Worm (Caenorhabditis elegans) whole organism, young adult: ENCODE results near the gene zgpa-1.

Source experiments
- B0019.2 ChIP-seq: fragments of 200-800 bp; sonication (Bioruptor generic); conservative IDR thresholded peaks from 2 replicates; pipeline ENCODE4 v1.3.6; 2022; ENCODE audit warnings: missing genetic modification reagents, missing genetic modification characterization, missing compliant biosample characterization
- B0035.1 ChIP-seq: sonication (generic microtip); optimal IDR thresholded peaks from 2 replicates; lab custom pipeline; 2016; ENCODE audit warnings: missing genetic modification characterization, mild to moderate bottlenecking, missing compliant biosample characterization, missing genotype, missing genetic modification reagents
- B0336.3 ChIP-seq: fragments of 200-800 bp; sonication (Bioruptor generic); IDR thresholded peaks from 2 replicates; pipeline ENCODE4 v1.3.6; 2022; ENCODE audit warnings: missing genetic modification characterization, missing compliant biosample characterization
- C06A6.2 ChIP-seq: fragments of 200-800 bp; sonication (Bioruptor generic); conservative IDR thresholded peaks from 2 replicates; pipeline ENCODE4 v1.3.6; 2022; ENCODE audit warnings: missing genetic modification characterization, missing compliant biosample characterization
- C17E4.6 ChIP-seq: fragments of 200-800 bp; sonication (Bioruptor generic); IDR thresholded peaks from 2 replicates; pipeline ENCODE4 v1.3.6; 2022; ENCODE audit warnings: missing genetic modification reagents, missing genetic modification characterization, missing compliant biosample characterization
- F23B12.7 ChIP-seq: sonication (generic microtip); optimal IDR thresholded peaks from 2 replicates; lab custom pipeline; 2017; ENCODE audit warnings: missing genetic modification characterization, mild to moderate bottlenecking, missing compliant biosample characterization, antibody characterized with exemption, moderate library complexity; ENCODE audit not compliant: insufficient read depth
- F33H1.4 ChIP-seq: fragments of 200-800 bp; sonication (Bioruptor generic); IDR thresholded peaks from 2 replicates; pipeline ENCODE4 v1.3.6; 2022; ENCODE audit warnings: missing genetic modification reagents, missing genetic modification characterization, missing compliant biosample characterization
- F39B2.1 ChIP-seq: fragments of 200-800 bp; sonication (Bioruptor generic); IDR thresholded peaks from 2 replicates; pipeline ENCODE4 v1.3.6; 2022; ENCODE audit warnings: missing genetic modification reagents, missing genetic modification characterization, missing compliant biosample characterization
- F52B5.7 ChIP-seq: sonication (generic microtip); optimal IDR thresholded peaks from 2 replicates; lab custom pipeline; 2016; ENCODE audit warnings: mild to moderate bottlenecking, missing genetic modification characterization, missing compliant biosample characterization
- F57A8.1 ChIP-seq: fragments of 200-800 bp; sonication (Bioruptor generic); optimal IDR thresholded peaks from 2 replicates; lab custom pipeline; 2018; ENCODE audit warnings: mild to moderate bottlenecking, missing genetic modification characterization, moderate library complexity, missing compliant biosample characterization
- K12H6.12 ChIP-seq: fragments of 200-800 bp; sonication (Bioruptor generic); optimal IDR thresholded peaks from 2 replicates; lab custom pipeline; 2018; ENCODE audit warnings: mild to moderate bottlenecking, missing genetic modification characterization, missing compliant biosample characterization
- T07F8.4 ChIP-seq: sonication (generic microtip); optimal IDR thresholded peaks from 2 replicates; lab custom pipeline; 2016; ENCODE audit warnings: mild to moderate bottlenecking, missing genetic modification characterization, moderate library complexity, missing compliant biosample characterization
- Y53G8AR.9 ChIP-seq: fragments of 200-800 bp; sonication (Bioruptor generic); conservative IDR thresholded peaks from 2 replicates; pipeline ENCODE4 v1.3.6; 2022; ENCODE audit warnings: missing genetic modification reagents, missing genetic modification characterization, missing compliant biosample characterization
- Y56A3A.18 ChIP-seq: fragments of 200-800 bp; sonication (Bioruptor generic); IDR thresholded peaks from 2 replicates; pipeline ENCODE4 v1.3.6; 2022; ENCODE audit warnings: missing genetic modification reagents, missing genetic modification characterization, missing compliant biosample characterization
- aptf-2 ChIP-seq: fragments of 200-800 bp; sonication (Bioruptor generic); conservative IDR thresholded peaks from 2 replicates; pipeline ENCODE4 v1.3.6; 2022; ENCODE audit warnings: missing genetic modification reagents, missing genetic modification characterization, missing compliant biosample characterization
- aptf-3 ChIP-seq: fragments of 200-800 bp; sonication (Bioruptor generic); IDR thresholded peaks from 2 replicates; pipeline ENCODE4 v1.3.6; 2022; ENCODE audit warnings: missing genetic modification characterization, missing compliant biosample characterization
- athp-1 ChIP-seq: sonication (generic microtip); optimal IDR thresholded peaks from 2 replicates; lab custom pipeline; 2017; ENCODE audit warnings: mild to moderate bottlenecking, missing genetic modification characterization, missing compliant biosample characterization
- bed-1 ChIP-seq: fragments of 200-800 bp; sonication (Bioruptor generic); IDR thresholded peaks from 2 replicates; pipeline ENCODE4 v1.3.6; 2022; ENCODE audit warnings: missing genetic modification reagents, missing genetic modification characterization, missing compliant biosample characterization
- bed-2 ChIP-seq: fragments of 200-800 bp; sonication (Bioruptor generic); IDR thresholded peaks from 2 replicates; pipeline ENCODE4 v1.3.6; 2022; ENCODE audit warnings: missing genetic modification reagents, missing genetic modification characterization, missing compliant biosample characterization
- ceh-100 ChIP-seq: fragments of 200-800 bp; sonication (Bioruptor generic); IDR thresholded peaks from 2 replicates; pipeline ENCODE4 v1.3.6; 2022; ENCODE audit warnings: missing genetic modification reagents, missing genetic modification characterization, missing compliant biosample characterization
- ceh-27 ChIP-seq: fragments of 200-800 bp; sonication (Bioruptor generic); optimal IDR thresholded peaks from 2 replicates; lab custom pipeline; 2018; ENCODE audit warnings: mild to moderate bottlenecking, missing genetic modification characterization, moderate library complexity, missing compliant biosample characterization
- ceh-79 ChIP-seq: sonication (generic microtip); optimal IDR thresholded peaks from 2 replicates; lab custom pipeline; 2017; ENCODE audit warnings: mild to moderate bottlenecking, missing genetic modification characterization, missing compliant biosample characterization
- egrh-3 ChIP-seq: fragments of 200-800 bp; sonication (Bioruptor generic); IDR thresholded peaks from 2 replicates; pipeline ENCODE4 v1.3.6; 2022; ENCODE audit warnings: missing genetic modification reagents, missing genetic modification characterization, missing compliant biosample characterization
- ets-4 ChIP-seq: fragments of 200-800 bp; sonication (Bioruptor generic); optimal IDR thresholded peaks from 2 replicates; lab custom pipeline; 2018; ENCODE audit warnings: mild to moderate bottlenecking, missing genetic modification characterization, missing compliant biosample characterization
- hmg-1.2 ChIP-seq: fragments of 200-800 bp; sonication (Bioruptor generic); IDR thresholded peaks from 2 replicates; pipeline ENCODE4 v1.3.6; 2022; ENCODE audit warnings: missing genetic modification reagents, missing genetic modification characterization, missing compliant biosample characterization
- let-526 ChIP-seq: fragments of 200-800 bp; sonication (Bioruptor generic); IDR thresholded peaks from 2 replicates; pipeline ENCODE4 v1.3.6; 2022; ENCODE audit warnings: missing genetic modification reagents, missing genetic modification characterization, missing compliant biosample characterization
- lin-40 ChIP-seq: sonication (generic microtip); optimal IDR thresholded peaks from 2 replicates; lab custom pipeline; 2016; ENCODE audit warnings: missing genetic modification characterization, mild to moderate bottlenecking, missing compliant biosample characterization, missing genotype, missing genetic modification reagents
- lsl-1 ChIP-seq: fragments of 200-800 bp; sonication (Bioruptor generic); optimal IDR thresholded peaks from 2 replicates; lab custom pipeline; 2018; ENCODE audit warnings: mild to moderate bottlenecking, missing genetic modification characterization, moderate library complexity, missing compliant biosample characterization
- lsy-27 ChIP-seq: sonication (generic microtip); optimal IDR thresholded peaks from 2 replicates; lab custom pipeline; 2017; ENCODE audit warnings: missing genetic modification characterization, mild to moderate bottlenecking, missing compliant biosample characterization, antibody characterized with exemption, missing genotype, borderline replicate concordance; ENCODE audit not compliant: insufficient read depth
- madf-3 ChIP-seq: fragments of 200-800 bp; sonication (Bioruptor generic); IDR thresholded peaks from 2 replicates; pipeline ENCODE4 v1.3.6; 2022; ENCODE audit warnings: missing genetic modification reagents, missing genetic modification characterization, missing compliant biosample characterization
- mes-4 ChIP-seq: sonication (generic microtip); optimal IDR thresholded peaks from 2 replicates; lab custom pipeline; 2016; ENCODE audit warnings: missing genotype, missing genetic modification characterization, missing compliant biosample characterization
- nhr-80 ChIP-seq: sonication (generic microtip); optimal IDR thresholded peaks from 2 replicates; lab custom pipeline; 2016; ENCODE audit warnings: missing genetic modification characterization, missing compliant biosample characterization
- rec-8 ChIP-seq, 2 experiments: sonication (generic microtip); optimal IDR thresholded peaks; 2 replicates each; lab custom pipeline; 2016; ENCODE audit warnings: mild to moderate bottlenecking in 2 of 2, missing genetic modification characterization in 2 of 2, missing genetic modification reagents in 2 of 2, missing genotype in 2 of 2, missing biosample characterization in 1 of 2, missing compliant biosample characterization in 1 of 2, moderate library complexity in 1 of 2
- repo-1 ChIP-seq: sonication (generic microtip); optimal IDR thresholded peaks from 2 replicates; lab custom pipeline; 2017; ENCODE audit warnings: mild to moderate bottlenecking, missing genetic modification characterization, missing compliant biosample characterization
- sdz-38 ChIP-seq: sonication (generic microtip); optimal IDR thresholded peaks from 2 replicates; lab custom pipeline; 2016; ENCODE audit warnings: missing genotype, missing genetic modification characterization, missing compliant biosample characterization
- sea-2 ChIP-seq: fragments of 200-800 bp; sonication (Bioruptor generic); IDR thresholded peaks from 2 replicates; pipeline ENCODE4 v1.3.6; 2022; ENCODE audit warnings: missing genetic modification characterization, missing compliant biosample characterization
- snpc-4 ChIP-seq, 5 experiments: fragments of 150-350 bp in 1 of 5; sonication (generic microtip) in 4 of 5; optimal IDR thresholded peaks; 2 replicates each; lab custom pipeline; 2014 to 2018; ENCODE audit warnings: missing genetic modification characterization in 5 of 5, missing biosample characterization in 3 of 5, antibody characterized with exemption in 2 of 5, mild to moderate bottlenecking in 2 of 5, missing compliant biosample characterization in 2 of 5, missing genotype in 2 of 5, moderate library complexity in 2 of 5, missing genetic modification reagents in 1 of 5
- tbx-9 ChIP-seq: sonication (generic microtip); optimal IDR thresholded peaks from 2 replicates; lab custom pipeline; 2016; ENCODE audit warnings: borderline replicate concordance, missing genetic modification characterization, inconsistent platforms, missing compliant biosample characterization
- unc-62 ChIP-seq: fragments of 150-350 bp; optimal IDR thresholded peaks from 2 replicates; lab custom pipeline; 2014; ENCODE audit warnings: missing biosample characterization, missing genetic modification reagents, missing genetic modification characterization
- xnd-1 ChIP-seq: sonication (generic microtip); optimal IDR thresholded peaks from 2 replicates; lab custom pipeline; 2016; ENCODE audit warnings: missing genotype, missing genetic modification reagents, missing genetic modification characterization, missing compliant biosample characterization
- ztf-18 ChIP-seq: sonication (generic microtip); optimal IDR thresholded peaks from 2 replicates; lab custom pipeline; 2016; ENCODE audit warnings: missing genotype, mild to moderate bottlenecking, missing genetic modification characterization, missing compliant biosample characterization
- ztf-26 ChIP-seq: sonication (generic microtip); optimal IDR thresholded peaks from 2 replicates; lab custom pipeline; 2017; ENCODE audit warnings: missing genetic modification characterization, missing compliant biosample characterization

zgpa-1 gene

ce11 chrIV:7808583-7808982 is 4.0 kb downstream of the zgpa-1 start, which contains the start of gene C33H5.1:
Gene C33H5.1 (plus strand): TSS chrIV:7808912.
- TF ChIP-seq ets-4 (no peak), ceh-27 (no peak), lsl-1 (GFP tag; lab: Kevin White, UChicago) (no peak), let-526 (GFP tag; lab: Robert Waterston, UW) (no peak), ztf-26 (tag; lab: Kevin White, UChicago) (no peak), F39B2.1 (GFP tag; lab: Robert Waterston, UW) (no peak), aptf-3 (GFP tag; lab: Robert Waterston, UW) (no peak), Y53G8AR.9 (no peak), ceh-100 (GFP tag; lab: Robert Waterston, UW) (no peak), ztf-18 (tag; lab: Kevin White, UChicago) (no peak), lin-40 (tag; lab: Kevin White, UChicago) (no peak), C06A6.2 (GFP tag; lab: Robert Waterston, UW) (no peak)

- TF ChIP-seq hmg-1.2 (GFP tag; lab: Robert Waterston, UW) (no peak), unc-62 (no peak), F57A8.1 (no peak), ceh-100 (GFP tag; lab: Robert Waterston, UW) (no peak), lsy-27 (tag; lab: Kevin White, UChicago) (no peak), F23B12.7 (tag; lab: Kevin White, UChicago) (no peak), B0019.2 (GFP tag; lab: Robert Waterston, UW) (no peak), B0035.1 (tag; lab: Kevin White, UChicago) (no peak), aptf-2 (no peak), ceh-79 (tag; lab: Kevin White, UChicago) (no peak), nhr-80 (no peak)
Measured at ce11 chrIV:7804740-7805139, 7.9 kb downstream of the zgpa-1 start, which contains the start of gene C33H5.2. Gene C33H5.2 (plus strand): TSS chrIV:7805040.

- TF ChIP-seq xnd-1 (tag; lab: Kevin White, UChicago) = no peak
- no peak for TF ChIP-seq hmg-1.2 (GFP tag; lab: Robert Waterston, UW)
- TF ChIP-seq repo-1 (tag; lab: Kevin White, UChicago) = no peak
- no peak for TF ChIP-seq F39B2.1 (GFP tag; lab: Robert Waterston, UW)
- TF ChIP-seq bed-2 = no peak
- no peak for TF ChIP-seq B0336.3 (GFP tag; lab: Robert Waterston, UW)
- no peak for TF ChIP-seq sdz-38 (tag; lab: Kevin White, UChicago)
- no peak for TF ChIP-seq ztf-18 (tag; lab: Kevin White, UChicago)
- TF ChIP-seq, all 124 proteins: peak for 0
Measured at ce11 chrIV:7803250-7803649, 9.4 kb downstream of the zgpa-1 start, which contains the start of gene C33H5.16. Gene C33H5.16 (minus strand): TSS chrIV:7803350.

ce11 chrIV:7800338-7800737 is 12.3 kb downstream of the zgpa-1 start:
- TF ChIP-seq madf-3 (GFP tag; lab: Robert Waterston, UW) (0 out of 2 replicates have a peak, but pooled peaks have one; percentile 60), B0019.2 (GFP tag; lab: Robert Waterston, UW) (no peak), ztf-18 (tag; lab: Kevin White, UChicago) (no peak), B0336.3 (GFP tag; lab: Robert Waterston, UW) (peak; percentile 69; the same call in 1 of the 2 replicates), bed-1 (GFP tag; lab: Robert Waterston, UW) (no peak), sea-2 (no peak), bed-2 (no peak), C17E4.6 (GFP tag; lab: Robert Waterston, UW) (peak; percentile 74), snpc-4 (GFP tag; optimal IDR thresholded peaks at IDR 0.05; lab: Kevin White, UChicago) (peak; percentile 39), snpc-4 (tag; optimal IDR thresholded peaks at IDR 0.05; lab: Kevin White, UChicago) (peak in 2 of 4 experiments; percentile 21 to 42), Y56A3A.18 (GFP tag; lab: Robert Waterston, UW) (0 out of 2 replicates have a peak, but pooled peaks have one; percentile 47), K12H6.12 (tag; lab: Kevin White, UChicago) (no peak), T07F8.4 (no peak), F52B5.7 (tag; lab: Kevin White, UChicago) (no peak), rec-8 (tag; optimal IDR thresholded peaks at IDR 0.05; lab: Kevin White, UChicago) (no peak), F33H1.4 (GFP tag; lab: Robert Waterston, UW) (no peak; the same call in 1 of the 2 replicates), hmg-1.2 (GFP tag; lab: Robert Waterston, UW) (no peak; the same call in 1 of the 2 replicates), athp-1 (tag; lab: Kevin White, UChicago) (peak; percentile 80), egrh-3 (no peak), mes-4 (tag; lab: Kevin White, UChicago) (no peak), tbx-9 (tag; lab: Kevin White, UChicago) (no peak), ceh-100 (GFP tag; lab: Robert Waterston, UW) (peak; percentile 48)
